Fruit fly (Drosophila melanogaster) whole organism, embryonic: ENCODE data around the gene Spt6.

Experiments
- Atf3 ChIP-seq: fragments of 200-800 bp; sonication (Bioruptor generic); optimal IDR thresholded peaks from 3 replicates; lab custom pipeline; 2016; ENCODE audit warnings: missing biosample characterization, missing genetic modification characterization
- B-H2 ChIP-seq: fragments of 200-800 bp; sonication (Bioruptor generic); optimal IDR thresholded peaks from 2 replicates; lab custom pipeline; 2018; ENCODE audit warnings: missing biosample characterization, mild to moderate bottlenecking, missing genetic modification characterization
- BtbVII ChIP-seq: fragments of 200-800 bp; sonication (Bioruptor generic); optimal IDR thresholded peaks from 3 replicates; lab custom pipeline; 2017; ENCODE audit warnings: missing biosample characterization, mild to moderate bottlenecking, missing genetic modification characterization
- CG10321 ChIP-seq: fragments of 200-800 bp; sonication (Bioruptor generic); IDR thresholded peaks from 2 replicates; pipeline ENCODE4 v1.3.6; 2022; ENCODE audit warnings: missing biosample characterization, missing genetic modification characterization
- CG10959 ChIP-seq: fragments of 200-800 bp; sonication (Bioruptor generic); IDR thresholded peaks from 2 replicates; pipeline ENCODE4 v1.3.6; 2022; ENCODE audit warnings: missing biosample characterization, missing genetic modification characterization
- CG11247 ChIP-seq: fragments of 200-800 bp; sonication (Bioruptor generic); IDR thresholded peaks from 2 replicates; pipeline ENCODE4 v1.3.6; 2022; ENCODE audit warnings: missing biosample characterization, missing genetic modification characterization
- CG11695 ChIP-seq: fragments of 200-800 bp; sonication (Bioruptor generic); IDR thresholded peaks from 3 replicates; pipeline ENCODE4 v1.3.6; 2022; ENCODE audit warnings: missing biosample characterization, missing genetic modification characterization
- CG12391 ChIP-seq: fragments of 200-800 bp; sonication (Bioruptor generic); optimal IDR thresholded peaks from 3 replicates; lab custom pipeline; 2018; ENCODE audit warnings: missing biosample characterization, mild to moderate bottlenecking, missing genetic modification characterization, moderate library complexity
- CG13287 ChIP-seq: fragments of 200-800 bp; sonication (Bioruptor generic); IDR thresholded peaks from 2 replicates; pipeline ENCODE4 v1.3.6; 2022; ENCODE audit warnings: missing biosample characterization, missing genetic modification characterization; ENCODE audit not compliant: partially characterized antibody
- CG14965 ChIP-seq: fragments of 200-800 bp; sonication (Bioruptor generic); optimal IDR thresholded peaks from 2 replicates; lab custom pipeline; 2016; ENCODE audit warnings: missing biosample characterization, missing genetic modification characterization, borderline replicate concordance
- CG15011 ChIP-seq: fragments of 200-800 bp; sonication (Bioruptor generic); optimal IDR thresholded peaks from 3 replicates; lab custom pipeline; 2018; ENCODE audit warnings: missing biosample characterization, mild to moderate bottlenecking, missing genetic modification characterization
- CG15514 ChIP-seq: fragments of 200-800 bp; sonication (Bioruptor generic); optimal IDR thresholded peaks from 3 replicates; lab custom pipeline; 2017; ENCODE audit warnings: missing biosample characterization, missing genetic modification characterization, mild to moderate bottlenecking, moderate library complexity, missing genetic modification reagents
- CG17361 ChIP-seq: fragments of 200-800 bp; sonication (Bioruptor generic); IDR thresholded peaks from 3 replicates; pipeline ENCODE4 v1.3.6; 2022; ENCODE audit warnings: missing biosample characterization, missing genetic modification characterization
- CG17568 ChIP-seq: fragments of 200-800 bp; sonication (Bioruptor generic); optimal IDR thresholded peaks from 2 replicates; lab custom pipeline; 2018; ENCODE audit warnings: missing biosample characterization, mild to moderate bottlenecking, missing genetic modification characterization, moderate library complexity
- CG17802 ChIP-seq: fragments of 200-800 bp; sonication (Bioruptor generic); optimal IDR thresholded peaks from 2 replicates; lab custom pipeline; 2018; ENCODE audit warnings: missing biosample characterization, mild to moderate bottlenecking, missing genetic modification characterization, moderate library complexity
- CG1832 ChIP-seq: fragments of 200-800 bp; sonication (Bioruptor generic); optimal IDR thresholded peaks from 2 replicates; lab custom pipeline; 2017; ENCODE audit warnings: missing biosample characterization, mild to moderate bottlenecking, missing genetic modification characterization, inconsistent platforms
- CG18619 ChIP-seq: fragments of 200-800 bp; sonication (Bioruptor generic); optimal IDR thresholded peaks from 3 replicates; lab custom pipeline; 2017; ENCODE audit warnings: missing biosample characterization, mild to moderate bottlenecking, missing genetic modification characterization
- CG18764 ChIP-seq: fragments of 200-800 bp; sonication (Bioruptor generic); optimal IDR thresholded peaks from 3 replicates; lab custom pipeline; 2016; ENCODE audit warnings: missing biosample characterization, missing genetic modification characterization
- CG2678 ChIP-seq: fragments of 200-800 bp; sonication (Bioruptor generic); optimal IDR thresholded peaks from 3 replicates; lab custom pipeline; 2019; ENCODE audit warnings: missing biosample characterization, mild to moderate bottlenecking, missing genetic modification characterization, moderate library complexity
- CG3163 ChIP-seq: fragments of 200-800 bp; sonication (Bioruptor generic); optimal IDR thresholded peaks from 3 replicates; lab custom pipeline; 2016; ENCODE audit warnings: missing biosample characterization, missing genetic modification characterization
- CG3995 ChIP-seq: fragments of 200-800 bp; sonication (Bioruptor generic); optimal IDR thresholded peaks from 3 replicates; lab custom pipeline; 2016; ENCODE audit warnings: missing biosample characterization, missing genetic modification characterization
- CG4404 ChIP-seq: fragments of 200-800 bp; sonication (Bioruptor generic); IDR thresholded peaks from 2 replicates; pipeline ENCODE4 v1.3.6; 2022; ENCODE audit warnings: missing biosample characterization, missing genetic modification characterization
- CG4617 ChIP-seq: fragments of 200-800 bp; sonication (Bioruptor generic); optimal IDR thresholded peaks from 3 replicates; lab custom pipeline; 2016; ENCODE audit warnings: missing biosample characterization, missing genetic modification characterization, borderline replicate concordance
- CG6254 ChIP-seq: fragments of 200-800 bp; sonication (Bioruptor generic); optimal IDR thresholded peaks from 3 replicates; lab custom pipeline; 2017; ENCODE audit warnings: mild to moderate bottlenecking, missing biosample characterization, missing genetic modification reagents, missing genetic modification characterization
- CG6654 ChIP-seq: fragments of 200-800 bp; sonication (Bioruptor generic); optimal IDR thresholded peaks from 2 replicates; lab custom pipeline; 2017; ENCODE audit warnings: missing biosample characterization, mild to moderate bottlenecking, missing genetic modification characterization
- CG6689 ChIP-seq: fragments of 200-800 bp; sonication (Bioruptor generic); IDR thresholded peaks from 2 replicates; pipeline ENCODE4 v1.3.6; 2022; ENCODE audit warnings: missing biosample characterization, missing genetic modification characterization
- CG7556 ChIP-seq: fragments of 200-800 bp; sonication (Bioruptor generic); optimal IDR thresholded peaks from 2 replicates; lab custom pipeline; 2017; ENCODE audit warnings: missing biosample characterization, mild to moderate bottlenecking, missing genetic modification characterization
- CG8089 ChIP-seq: fragments of 200-800 bp; sonication (Bioruptor generic); optimal IDR thresholded peaks from 3 replicates; lab custom pipeline; 2016; ENCODE audit warnings: missing biosample characterization, missing genetic modification characterization
- CTCF ChIP-seq: fragments of 200-800 bp; sonication (Bioruptor generic); optimal IDR thresholded peaks from 2 replicates; lab custom pipeline; 2017; ENCODE audit warnings: missing biosample characterization, mild to moderate bottlenecking, missing genetic modification characterization, moderate library complexity
- ERR ChIP-seq: fragments of 200-800 bp; sonication (Bioruptor generic); optimal IDR thresholded peaks from 2 replicates; lab custom pipeline; 2016; ENCODE audit warnings: missing biosample characterization, missing genetic modification characterization
- HLH4C ChIP-seq: fragments of 200-800 bp; sonication (Bioruptor generic); IDR thresholded peaks from 3 replicates; pipeline ENCODE4 v1.3.6; 2022; ENCODE audit warnings: missing biosample characterization, missing genetic modification characterization; ENCODE audit not compliant: partially characterized antibody
- Kr ChIP-seq: fragments of 200-800 bp; sonication (Bioruptor generic); optimal IDR thresholded peaks from 2 replicates; lab custom pipeline; 2017; ENCODE audit warnings: missing biosample characterization, mild to moderate bottlenecking, missing genetic modification characterization
- PHDP ChIP-seq: fragments of 200-800 bp; sonication (Bioruptor generic); optimal IDR thresholded peaks from 3 replicates; lab custom pipeline; 2018; ENCODE audit warnings: missing biosample characterization, mild to moderate bottlenecking, missing genetic modification characterization, moderate library complexity
- Rfx ChIP-seq: fragments of 200-800 bp; sonication (Bioruptor generic); IDR thresholded peaks from 2 replicates; pipeline ENCODE4 v1.3.6; 2022; ENCODE audit warnings: missing biosample characterization, missing genetic modification characterization
- Scr ChIP-seq: fragments of 200-800 bp; sonication (Bioruptor generic); IDR thresholded peaks from 2 replicates; pipeline ENCODE4 v1.3.6; 2022; ENCODE audit warnings: missing biosample characterization, missing genetic modification characterization; ENCODE audit not compliant: partially characterized antibody
- Sox100B ChIP-seq: fragments of 200-800 bp; sonication (Bioruptor generic); optimal IDR thresholded peaks from 3 replicates; lab custom pipeline; 2018; ENCODE audit warnings: missing biosample characterization, mild to moderate bottlenecking, missing genetic modification characterization
- Spps ChIP-seq: fragments of 200-800 bp; sonication (Bioruptor generic); optimal IDR thresholded peaks from 2 replicates; lab custom pipeline; 2018; ENCODE audit warnings: missing biosample characterization, mild to moderate bottlenecking, missing genetic modification characterization
- Tbp ChIP-seq: fragments of >200 bp; optimal IDR thresholded peaks from 2 replicates; lab custom pipeline; 2018; ENCODE audit warnings: missing biosample characterization, missing genetic modification characterization
- YL-1 ChIP-seq: fragments of 200-800 bp; sonication (Bioruptor generic); optimal IDR thresholded peaks from 3 replicates; lab custom pipeline; 2017; ENCODE audit warnings: missing biosample characterization, mild to moderate bottlenecking, missing genetic modification characterization
- ab ChIP-seq: fragments of 200-800 bp; sonication (Bioruptor generic); optimal IDR thresholded peaks from 2 replicates; lab custom pipeline; 2016; ENCODE audit warnings: missing biosample characterization, missing genetic modification characterization
- ase ChIP-seq: fragments of 200-800 bp; sonication (Bioruptor generic); IDR thresholded peaks from 3 replicates; pipeline ENCODE4 v1.3.6; 2022; ENCODE audit warnings: missing biosample characterization, missing genetic modification characterization
- croc ChIP-seq: fragments of 200-800 bp; sonication (Bioruptor generic); conservative IDR thresholded peaks from 3 replicates; pipeline ENCODE4 v1.3.6; 2022; ENCODE audit warnings: missing biosample characterization, missing genetic modification characterization
- knrl ChIP-seq: fragments of 200-800 bp; sonication (Bioruptor generic); IDR thresholded peaks from 3 replicates; pipeline ENCODE4 v1.3.6; 2022; ENCODE audit warnings: missing biosample characterization, missing genetic modification characterization; ENCODE audit not compliant: partially characterized antibody
- maf-S ChIP-seq: fragments of 200-800 bp; sonication (Bioruptor generic); optimal IDR thresholded peaks from 2 replicates; lab custom pipeline; 2016; ENCODE audit warnings: missing biosample characterization, missing genetic modification characterization
- p53 ChIP-seq: fragments of 200-800 bp; sonication (Bioruptor generic); optimal IDR thresholded peaks from 2 replicates; lab custom pipeline; 2016; ENCODE audit warnings: missing biosample characterization, missing genetic modification characterization
- row ChIP-seq: fragments of 200-800 bp; sonication (Bioruptor generic); IDR thresholded peaks from 3 replicates; pipeline ENCODE4 v1.3.6; 2022; ENCODE audit warnings: missing biosample characterization, missing genetic modification characterization
- slbo ChIP-seq: fragments of 200-800 bp; sonication (Bioruptor generic); IDR thresholded peaks from 2 replicates; pipeline ENCODE4 v1.3.6; 2022; ENCODE audit warnings: missing biosample characterization, missing genetic modification characterization
- so ChIP-seq: fragments of 200-800 bp; sonication (Bioruptor generic); IDR thresholded peaks from 3 replicates; pipeline ENCODE4 v1.3.6; 2022; ENCODE audit warnings: missing biosample characterization, missing genetic modification characterization
- sob ChIP-seq: fragments of 200-800 bp; sonication (Bioruptor generic); IDR thresholded peaks from 2 replicates; pipeline ENCODE4 v1.3.6; 2022; ENCODE audit warnings: missing biosample characterization, missing genetic modification characterization
- tgo ChIP-seq: fragments of 200-800 bp; sonication (Bioruptor generic); IDR thresholded peaks from 3 replicates; pipeline ENCODE4 v1.3.6; 2022; ENCODE audit warnings: missing biosample characterization, missing genetic modification characterization
- ttk ChIP-seq: fragments of 200-800 bp; sonication (Bioruptor generic); IDR thresholded peaks from 2 replicates; pipeline ENCODE4 v2.1.2; 2022; ENCODE audit warnings: missing biosample characterization, missing genetic modification characterization

Spt6 gene

DNA sequence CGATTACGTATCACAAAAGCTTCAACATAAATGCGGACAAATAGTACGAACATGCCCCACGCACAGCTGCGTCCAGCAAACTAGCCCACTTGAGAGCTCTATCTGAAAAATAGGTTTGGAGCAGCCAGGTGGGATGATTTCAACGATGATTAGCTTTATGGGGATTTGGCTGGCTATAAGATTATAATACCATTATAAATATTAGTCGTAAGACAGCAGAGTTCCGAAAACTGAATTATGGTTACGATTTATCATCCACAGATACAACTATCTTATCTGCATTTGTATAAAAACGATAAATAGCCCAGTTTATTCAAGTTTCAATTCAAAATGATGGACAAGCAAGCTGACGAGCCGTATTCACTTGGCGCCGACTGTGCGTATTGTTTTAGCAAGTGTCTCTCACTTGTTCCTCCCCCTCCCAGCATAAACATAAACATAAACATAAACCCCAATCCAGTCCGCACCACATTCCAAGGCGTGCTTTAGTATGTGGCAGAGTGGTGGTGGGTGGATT, 3.9 kb upstream of the Spt6 start:
- no peak for TF ChIP-seq CG8089 (GFP tag; lab: Kevin White, UChicago)
- no peak for TF ChIP-seq Scr (GFP tag; lab: Robert Waterston, UW)
- peak; percentile 76 for TF ChIP-seq row (GFP tag; lab: Robert Waterston, UW)
- peak; percentile 86 for TF ChIP-seq CG7556 (GFP tag; lab: Kevin White, UChicago)
- no peak for TF ChIP-seq CG10959 (GFP tag; lab: Robert Waterston, UW)
- peak; percentile 87 for TF ChIP-seq Sox100B (GFP tag; lab: Kevin White, UChicago)
- no peak for TF ChIP-seq CG14965 (GFP tag; lab: Kevin White, UChicago)
- no peak for TF ChIP-seq CG10321 (GFP tag; lab: Robert Waterston, UW)
- TF ChIP-seq ERR, result no peak
- TF ChIP-seq tgo, result peak; percentile 58; the same call in 2 of the 3 replicates
- peak; percentile 89 for TF ChIP-seq BtbVII (GFP tag; lab: Kevin White, UChicago)
- TF ChIP-seq CG3163, result no peak
- TF ChIP-seq CG6654 (GFP tag; lab: Kevin White, UChicago), result peak; percentile 59
- no peak for TF ChIP-seq CG17802
- TF ChIP-seq CG18619 (GFP tag; lab: Kevin White, UChicago), result peak; percentile 69
- no peak for TF ChIP-seq CG4617 (GFP tag; lab: Kevin White, UChicago)
- TF ChIP-seq CG6689, result peak; percentile 79
- no peak for TF ChIP-seq HLH4C (GFP tag; lab: Robert Waterston, UW)
- peak; percentile 78 for TF ChIP-seq CG11695 (GFP tag; lab: Robert Waterston, UW)
- peak; percentile 51 for TF ChIP-seq B-H2 (GFP tag; lab: Kevin White, UChicago)
- peak; percentile 77 for TF ChIP-seq slbo
- TF ChIP-seq Spps (tag; lab: Kevin White, UChicago), result peak; percentile 0
- peak; percentile 42; the same call in 1 of the 3 replicates for TF ChIP-seq croc (GFP tag; lab: Robert Waterston, UW)
- peak; percentile 81 for TF ChIP-seq PHDP
- TF ChIP-seq CG12391 (tag; lab: Kevin White, UChicago), result peak; percentile 71
- TF ChIP-seq CG13287 (GFP tag; lab: Robert Waterston, UW), result no peak
- no peak for TF ChIP-seq Kr (GFP tag; lab: Kevin White, UChicago)
- peak; percentile 7 for TF ChIP-seq CG18764 (GFP tag; lab: Kevin White, UChicago)
- peak; percentile 43; the same call in 1 of the 2 replicates for TF ChIP-seq ttk (GFP tag; lab: Robert Waterston, UW)
- peak; percentile 91 for TF ChIP-seq CG2678
- TF ChIP-seq CG17361 (GFP tag; lab: Robert Waterston, UW), result peak; percentile 90
- TF ChIP-seq so (GFP tag; lab: Robert Waterston, UW), result peak; percentile 79; the same call in 2 of the 3 replicates
- TF ChIP-seq p53 (GFP tag; lab: Kevin White, UChicago), result no peak
- TF ChIP-seq CG11247, result peak; percentile 31; the same call in 1 of the 2 replicates
- TF ChIP-seq CG4404 (GFP tag; lab: Robert Waterston, UW), result 0 out of 2 replicates have a peak, but pooled peaks have one; percentile 12
- peak; percentile 65 for TF ChIP-seq Rfx (GFP tag; lab: Robert Waterston, UW)
- TF ChIP-seq Atf3 (GFP tag; lab: Kevin White, UChicago), result peak; percentile 11
- no peak for TF ChIP-seq ab (GFP tag; lab: Kevin White, UChicago)
- TF ChIP-seq CG15011 (GFP tag; lab: Kevin White, UChicago), result peak; percentile 79
- no peak for TF ChIP-seq Tbp (GFP tag; lab: Kevin White, UChicago)
- peak; percentile 14 for TF ChIP-seq CTCF
- TF ChIP-seq CG3995 (GFP tag; lab: Kevin White, UChicago), result no peak
- peak; percentile 62 for TF ChIP-seq CG17568 (GFP tag; lab: Kevin White, UChicago)
- peak; percentile 43 for TF ChIP-seq YL-1 (GFP tag; lab: Kevin White, UChicago)
- TF ChIP-seq maf-S (GFP tag; lab: Kevin White, UChicago), result no peak
- TF ChIP-seq sob (GFP tag; lab: Robert Waterston, UW), result peak; percentile 64
- TF ChIP-seq ase (GFP tag; lab: Robert Waterston, UW), result peak; percentile 45; the same call in 1 of the 3 replicates
- peak; percentile 62 for TF ChIP-seq CG6254 (GFP tag; lab: Kevin White, UChicago)
- TF ChIP-seq CG1832 (GFP tag; lab: Kevin White, UChicago), result no peak
- peak; percentile 72 for TF ChIP-seq CG15514 (GFP tag; lab: Kevin White, UChicago)
- TF ChIP-seq knrl (GFP tag; lab: Robert Waterston, UW), result no peak
